Fruit fly (Drosophila melanogaster) whole organism, embryonic: ENCODE data around the gene sol.

Experiments
- Antp ChIP-seq: fragments of 200-800 bp; sonication (Bioruptor generic); optimal IDR thresholded peaks from 3 replicates; lab custom pipeline; 2016; ENCODE audit warnings: missing biosample characterization, missing genetic modification characterization
- CG10147 ChIP-seq: fragments of 200-800 bp; sonication (Bioruptor generic); optimal IDR thresholded peaks from 2 replicates; lab custom pipeline; 2019; ENCODE audit warnings: missing biosample characterization, mild to moderate bottlenecking, missing genetic modification characterization, moderate library complexity
- CG12219 ChIP-seq: fragments of 200-800 bp; sonication (Bioruptor generic); optimal IDR thresholded peaks from 3 replicates; lab custom pipeline; 2018; ENCODE audit warnings: missing biosample characterization, mild to moderate bottlenecking, missing genetic modification characterization
- CG1233 ChIP-seq: fragments of 200-800 bp; sonication (Bioruptor generic); optimal IDR thresholded peaks from 4 replicates; lab custom pipeline; 2018; ENCODE audit warnings: missing biosample characterization, mild to moderate bottlenecking, missing genetic modification characterization
- CG13123 ChIP-seq: fragments of 200-800 bp; sonication (Bioruptor generic); optimal IDR thresholded peaks from 2 replicates; lab custom pipeline; 2016; ENCODE audit warnings: missing biosample characterization, missing genetic modification characterization
- CG15269 ChIP-seq: fragments of 200-800 bp; sonication (Bioruptor generic); optimal IDR thresholded peaks from 2 replicates; lab custom pipeline; 2018; ENCODE audit warnings: missing biosample characterization, mild to moderate bottlenecking, missing genetic modification characterization, moderate library complexity
- CG17802 ChIP-seq: fragments of 200-800 bp; sonication (Bioruptor generic); optimal IDR thresholded peaks from 2 replicates; lab custom pipeline; 2018; ENCODE audit warnings: missing biosample characterization, mild to moderate bottlenecking, missing genetic modification characterization, moderate library complexity
- CG18011 ChIP-seq: fragments of 200-800 bp; sonication (Bioruptor generic); optimal IDR thresholded peaks from 2 replicates; lab custom pipeline; 2017; ENCODE audit warnings: missing biosample characterization, missing genetic modification characterization, mild to moderate bottlenecking, moderate library complexity, missing genotype
- CG18262 ChIP-seq: fragments of 200-800 bp; optimal IDR thresholded peaks from 3 replicates; lab custom pipeline; 2019; ENCODE audit warnings: missing biosample characterization, mild to moderate bottlenecking, missing genetic modification characterization, moderate library complexity
- CG2120 ChIP-seq: fragments of 200-800 bp; sonication (Bioruptor generic); optimal IDR thresholded peaks from 3 replicates; lab custom pipeline; 2016; ENCODE audit warnings: missing biosample characterization, missing genetic modification characterization
- CG2199 ChIP-seq: fragments of 200-800 bp; sonication (Bioruptor generic); IDR thresholded peaks from 3 replicates; pipeline ENCODE4 v1.3.6; 2022; ENCODE audit warnings: missing biosample characterization, missing genetic modification characterization
- CG2712 ChIP-seq: fragments of 200-800 bp; optimal IDR thresholded peaks from 3 replicates; lab custom pipeline; 2019; ENCODE audit warnings: missing biosample characterization, mild to moderate bottlenecking, missing genetic modification characterization, moderate library complexity
- CG2889 ChIP-seq: fragments of 200-800 bp; sonication (Bioruptor generic); IDR thresholded peaks from 3 replicates; pipeline ENCODE4 v1.3.6; 2022; ENCODE audit warnings: missing biosample characterization, missing genetic modification characterization
- CG3281 ChIP-seq: fragments of 200-800 bp; sonication (Bioruptor generic); optimal IDR thresholded peaks from 3 replicates; lab custom pipeline; 2017; ENCODE audit warnings: missing biosample characterization, mild to moderate bottlenecking, missing genetic modification characterization
- CG3726 ChIP-seq: fragments of 200-800 bp; sonication (Bioruptor generic); IDR thresholded peaks from 3 replicates; pipeline ENCODE4, ENCODE4 v1.3.6; 2022; ENCODE audit warnings: missing biosample characterization, missing genetic modification characterization
- CG4404 ChIP-seq: fragments of 200-800 bp; sonication (Bioruptor generic); IDR thresholded peaks from 2 replicates; pipeline ENCODE4 v1.3.6; 2022; ENCODE audit warnings: missing biosample characterization, missing genetic modification characterization
- CG6175 ChIP-seq: fragments of 200-800 bp; sonication (Bioruptor generic); IDR thresholded peaks from 3 replicates; pipeline ENCODE4 v1.3.6; 2022; ENCODE audit warnings: missing biosample characterization, missing genetic modification characterization
- CG8359 ChIP-seq: fragments of 200-800 bp; sonication (Bioruptor generic); optimal IDR thresholded peaks from 2 replicates; lab custom pipeline; 2017; ENCODE audit warnings: missing biosample characterization, mild to moderate bottlenecking, missing genetic modification characterization, borderline replicate concordance
- D ChIP-seq, 2 experiments: fragments of 200-800 bp in 1 of 2; fragments of >200 bp in 1 of 2; sonication (Bioruptor generic) in 1 of 2; optimal IDR thresholded peaks; 2 replicates in 1 of 2; 3 replicates in 1 of 2; lab custom pipeline; 2017; ENCODE audit warnings: mild to moderate bottlenecking in 1 of 2, missing biosample characterization in 1 of 2, missing genetic modification characterization in 1 of 2, missing genetic modification reagents in 1 of 2
- D19A ChIP-seq: fragments of 200-800 bp; optimal IDR thresholded peaks from 3 replicates; lab custom pipeline; 2019; ENCODE audit warnings: missing biosample characterization, mild to moderate bottlenecking, missing genetic modification characterization, moderate library complexity
- Ets97D ChIP-seq: fragments of 200-800 bp; sonication (Bioruptor generic); optimal IDR thresholded peaks from 3 replicates; lab custom pipeline; 2016; ENCODE audit warnings: missing biosample characterization, missing genetic modification characterization
- GATAe ChIP-seq: fragments of 200-800 bp; sonication (Bioruptor generic); conservative IDR thresholded peaks from 2 replicates; pipeline ENCODE4 v1.3.6; 2022; ENCODE audit warnings: missing biosample characterization, missing genetic modification characterization
- Hand ChIP-seq: fragments of 200-800 bp; sonication (Bioruptor generic); optimal IDR thresholded peaks from 2 replicates; lab custom pipeline; 2017; ENCODE audit warnings: mild to moderate bottlenecking, missing biosample characterization, missing genetic modification reagents, missing genetic modification characterization
- Hsf ChIP-seq: fragments of 200-800 bp; sonication (Bioruptor generic); optimal IDR thresholded peaks from 3 replicates; lab custom pipeline; 2016; ENCODE audit warnings: missing biosample characterization, missing genetic modification characterization
- Nf-YC ChIP-seq: fragments of 200-800 bp; optimal IDR thresholded peaks from 3 replicates; lab custom pipeline; 2019; ENCODE audit warnings: missing biosample characterization, mild to moderate bottlenecking, missing genetic modification characterization, moderate library complexity
- Opbp ChIP-seq: fragments of 200-800 bp; sonication (Bioruptor generic); IDR thresholded peaks from 3 replicates; pipeline ENCODE4 v1.3.6; 2022; ENCODE audit warnings: missing biosample characterization, missing genetic modification characterization; ENCODE audit not compliant: partially characterized antibody
- PHDP ChIP-seq: fragments of 200-800 bp; sonication (Bioruptor generic); optimal IDR thresholded peaks from 3 replicates; lab custom pipeline; 2018; ENCODE audit warnings: missing biosample characterization, mild to moderate bottlenecking, missing genetic modification characterization, moderate library complexity
- Ptx1 ChIP-seq: fragments of 200-800 bp; sonication (Bioruptor generic); IDR thresholded peaks from 2 replicates; pipeline ENCODE4 v1.3.6; 2022; ENCODE audit warnings: missing biosample characterization, missing genetic modification characterization
- Sox102F ChIP-seq: fragments of 200-800 bp; sonication (Bioruptor generic); optimal IDR thresholded peaks from 2 replicates; lab custom pipeline; 2018; ENCODE audit warnings: missing biosample characterization, mild to moderate bottlenecking, missing genetic modification characterization, moderate library complexity
- Stat92E ChIP-seq, 3 experiments: fragments of >200 bp in 2 of 3; fragments of 200-800 bp in 1 of 3; sonication (Bioruptor generic) in 1 of 3; optimal IDR thresholded peaks; 2 replicates each; lab custom pipeline; 2017 to 2019; ENCODE audit warnings: missing biosample characterization in 3 of 3, missing genetic modification characterization in 3 of 3, mild to moderate bottlenecking in 1 of 3, moderate library complexity in 1 of 3
- TFAM ChIP-seq: fragments of 200-800 bp; sonication (Bioruptor generic); optimal IDR thresholded peaks from 2 replicates; lab custom pipeline; 2017; ENCODE audit warnings: missing biosample characterization, missing genetic modification characterization, inconsistent platforms
- caup ChIP-seq: fragments of 200-800 bp; sonication (Bioruptor generic); optimal IDR thresholded peaks from 3 replicates; lab custom pipeline; 2017; ENCODE audit warnings: missing biosample characterization, mild to moderate bottlenecking, missing genetic modification characterization, moderate library complexity; ENCODE audit not compliant: severe bottlenecking
- dysf ChIP-seq: fragments of 200-800 bp; sonication (Bioruptor generic); IDR thresholded peaks from 3 replicates; pipeline ENCODE4 v1.3.6; 2022; ENCODE audit warnings: missing biosample characterization, missing genetic modification characterization
- ems ChIP-seq: fragments of 200-800 bp; sonication (Bioruptor generic); optimal IDR thresholded peaks from 3 replicates; lab custom pipeline; 2016; ENCODE audit warnings: missing biosample characterization, missing genetic modification characterization
- fd3F ChIP-seq: fragments of 200-800 bp; sonication (Bioruptor generic); optimal IDR thresholded peaks from 2 replicates; lab custom pipeline; 2018; ENCODE audit warnings: missing biosample characterization, mild to moderate bottlenecking, missing genetic modification characterization, moderate library complexity
- ind ChIP-seq: fragments of 200-800 bp; sonication (Bioruptor generic); optimal IDR thresholded peaks from 3 replicates; lab custom pipeline; 2016; ENCODE audit warnings: missing biosample characterization, missing genetic modification characterization
- jing ChIP-seq: fragments of 200-800 bp; sonication (Bioruptor generic); optimal IDR thresholded peaks from 2 replicates; lab custom pipeline; 2018; ENCODE audit warnings: missing biosample characterization, mild to moderate bottlenecking, missing genetic modification characterization
- org-1 ChIP-seq: fragments of 200-800 bp; sonication (Bioruptor generic); optimal IDR thresholded peaks from 2 replicates; lab custom pipeline; 2017; ENCODE audit warnings: missing biosample characterization, missing genetic modification characterization
- p53 ChIP-seq: fragments of 200-800 bp; sonication (Bioruptor generic); optimal IDR thresholded peaks from 2 replicates; lab custom pipeline; 2016; ENCODE audit warnings: missing biosample characterization, missing genetic modification characterization
- peb ChIP-seq: fragments of 200-800 bp; sonication (Bioruptor generic); IDR thresholded peaks from 2 replicates; pipeline ENCODE4 v1.3.6; 2022; ENCODE audit warnings: missing biosample characterization, missing genetic modification characterization
- pzg ChIP-seq: fragments of 200-800 bp; sonication (Bioruptor generic); optimal IDR thresholded peaks from 3 replicates; lab custom pipeline; 2018; ENCODE audit warnings: missing biosample characterization, mild to moderate bottlenecking, missing genetic modification characterization, moderate library complexity
- repo ChIP-seq: fragments of 200-800 bp; sonication (Bioruptor generic); optimal IDR thresholded peaks from 2 replicates; lab custom pipeline; 2016; ENCODE audit warnings: missing biosample characterization, missing genetic modification characterization
- salm ChIP-seq: fragments of 200-800 bp; sonication (Bioruptor generic); optimal IDR thresholded peaks from 2 replicates; lab custom pipeline; 2018; ENCODE audit warnings: missing biosample characterization, mild to moderate bottlenecking, missing genetic modification characterization
- shn ChIP-seq: fragments of 200-800 bp; sonication (Bioruptor generic); optimal IDR thresholded peaks from 3 replicates; lab custom pipeline; 2016; ENCODE audit warnings: missing biosample characterization, missing genetic modification characterization
- slp2 ChIP-seq: fragments of 200-800 bp; sonication (Bioruptor generic); optimal IDR thresholded peaks from 2 replicates; lab custom pipeline; 2016; ENCODE audit warnings: missing biosample characterization, missing genetic modification characterization
- ssp ChIP-seq: fragments of 200-800 bp; sonication (Bioruptor generic); IDR thresholded peaks from 2 replicates; pipeline ENCODE4 v1.3.6; 2022; ENCODE audit warnings: missing biosample characterization, missing genetic modification characterization
- tll ChIP-seq, 2 experiments: fragments of 200-800 bp in 1 of 2; fragments of >200 bp in 1 of 2; sonication (Bioruptor generic) in 1 of 2; optimal IDR thresholded peaks; 2 replicates each; lab custom pipeline; 2017 to 2019; ENCODE audit warnings: missing biosample characterization in 2 of 2, missing genetic modification characterization in 2 of 2, mild to moderate bottlenecking in 1 of 2, moderate library complexity in 1 of 2
- usp ChIP-seq: fragments of >200 bp; optimal IDR thresholded peaks from 2 replicates; lab custom pipeline; 2017; ENCODE audit warnings: missing biosample characterization, missing genetic modification characterization
- zen2 ChIP-seq: fragments of 200-800 bp; sonication (Bioruptor generic); IDR thresholded peaks from 3 replicates; pipeline ENCODE4 v1.3.6; 2022; ENCODE audit warnings: missing biosample characterization, missing genetic modification characterization; ENCODE audit not compliant: partially characterized antibody

The sol gene

DNA sequence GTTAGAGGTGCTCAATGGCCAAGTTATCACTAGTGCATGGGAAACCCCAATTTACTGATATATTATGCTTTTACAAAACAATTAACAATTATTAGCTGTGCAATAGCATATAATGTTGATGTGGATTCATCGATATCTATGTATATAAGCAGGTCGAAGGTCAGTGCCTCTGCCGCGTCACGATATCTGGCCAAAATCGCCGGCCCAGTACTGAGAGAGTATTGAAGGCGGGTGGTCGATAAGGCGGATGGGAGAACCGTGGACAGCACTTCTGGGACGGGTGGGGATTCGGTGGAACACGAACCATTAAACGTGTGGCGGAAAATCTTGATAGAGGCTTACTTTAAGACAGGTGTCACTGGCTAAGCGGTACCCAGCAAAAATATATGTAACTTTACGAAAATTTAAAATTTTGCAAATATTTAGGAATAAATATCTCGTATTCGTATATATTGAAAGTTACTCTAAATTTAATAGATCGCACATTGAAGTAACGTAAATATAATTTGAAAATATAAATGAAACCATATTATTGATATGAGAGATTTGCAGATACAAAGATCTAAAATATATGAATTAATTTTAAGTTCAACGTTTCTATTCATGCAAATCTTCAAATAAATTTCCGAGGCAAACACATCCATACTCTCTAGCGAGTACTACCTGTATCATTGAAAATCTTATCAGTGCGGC, 27.6 kb upstream of the sol start (continued):
- TF ChIP-seq ssp (GFP tag; lab: Robert Waterston, UW): no peak
- no peak for TF ChIP-seq salm
- TF ChIP-seq Nf-YC (tag; lab: Kevin White, UChicago): peak; percentile 65
- TF ChIP-seq dysf (GFP tag; lab: Robert Waterston, UW): peak; percentile 73; the same call in 2 of the 3 replicates
- TF ChIP-seq CG6175 (GFP tag; lab: Robert Waterston, UW): no peak
- TF ChIP-seq Opbp (GFP tag; lab: Robert Waterston, UW): no peak
- TF ChIP-seq p53: no peak
- peak; percentile 46 for TF ChIP-seq caup
- no peak for TF ChIP-seq CG2889
- no peak for TF ChIP-seq Hsf (GFP tag; lab: Kevin White, UChicago)
- no peak for TF ChIP-seq ems (GFP tag; lab: Kevin White, UChicago)
- peak; percentile 56 for TF ChIP-seq CG1233 (GFP tag; lab: Kevin White, UChicago)
- TF ChIP-seq CG8359 (GFP tag; lab: Kevin White, UChicago): no peak
- TF ChIP-seq D19A (tag; lab: Kevin White, UChicago): peak; percentile 63
- TF ChIP-seq PHDP (tag; lab: Kevin White, UChicago): no peak
- TF ChIP-seq TFAM (GFP tag; lab: Kevin White, UChicago): no peak
- TF ChIP-seq repo (GFP tag; lab: Kevin White, UChicago): no peak
- no peak for TF ChIP-seq Antp (GFP tag; lab: Kevin White, UChicago)
- peak; percentile 74 for TF ChIP-seq CG18262 (tag; lab: Kevin White, UChicago)
- TF ChIP-seq CG3726 (GFP tag; lab: Robert Waterston, UW): no peak
- no peak for TF ChIP-seq pzg (GFP tag; lab: Kevin White, UChicago)
- no peak for TF ChIP-seq CG18011 (GFP tag; lab: Kevin White, UChicago)
- no peak for TF ChIP-seq zen2 (GFP tag; lab: Robert Waterston, UW)
- TF ChIP-seq GATAe: no peak
- TF ChIP-seq usp (GFP tag; lab: Kevin White, UChicago): no peak
- TF ChIP-seq jing (GFP tag; lab: Kevin White, UChicago): no peak
- no peak for TF ChIP-seq D (optimal IDR thresholded peaks at IDR 0.05; lab: Kevin White, UChicago)
- TF ChIP-seq D (GFP tag; optimal IDR thresholded peaks at IDR 0.05; lab: Kevin White, UChicago): peak; percentile 34
- TF ChIP-seq fd3F (GFP tag; lab: Kevin White, UChicago): no peak
- TF ChIP-seq CG12219 (GFP tag; lab: Kevin White, UChicago): no peak
- TF ChIP-seq CG2120 (GFP tag; lab: Kevin White, UChicago): no peak
- TF ChIP-seq CG3281: peak; percentile 74
- TF ChIP-seq CG13123: no peak
- TF ChIP-seq Sox102F (GFP tag; lab: Kevin White, UChicago): no peak
- TF ChIP-seq ind (GFP tag; lab: Kevin White, UChicago): peak; percentile 54
- TF ChIP-seq Ets97D (GFP tag; lab: Kevin White, UChicago): no peak
- TF ChIP-seq shn (GFP tag; lab: Kevin White, UChicago): no peak
- TF ChIP-seq peb (GFP tag; lab: Robert Waterston, UW): no peak
- peak; percentile 77 for TF ChIP-seq CG2712 (tag; lab: Kevin White, UChicago)
- TF ChIP-seq CG17802 (tag; lab: Kevin White, UChicago): no peak
- TF ChIP-seq CG4404: no peak
- TF ChIP-seq Stat92E (GFP tag; optimal IDR thresholded peaks at IDR 0.05; lab: Kevin White, UChicago): no peak
- TF ChIP-seq CG15269 (tag; lab: Kevin White, UChicago): no peak
- no peak for TF ChIP-seq org-1
- no peak for TF ChIP-seq Hand
- no peak for TF ChIP-seq tll (GFP tag; optimal IDR thresholded peaks at IDR 0.05; lab: Kevin White, UChicago)
- TF ChIP-seq CG10147 (GFP tag; lab: Kevin White, UChicago): peak; percentile 54
- TF ChIP-seq Ptx1 (GFP tag; lab: Robert Waterston, UW): no peak; the same call in none of the 2 replicates
- no peak for TF ChIP-seq CG2199 (GFP tag; lab: Robert Waterston, UW)
- no peak for TF ChIP-seq slp2 (GFP tag; lab: Kevin White, UChicago)
